Fruit fly (Drosophila melanogaster) S2 (cell line): ENCODE results near the gene kto.
A peak's percentile ranks its signal among the peaks of the same experiment; 100 is the strongest.

Source experiments
- CG8478 ChIP-seq: fragments of >200 bp; optimal IDR thresholded peaks from 2 replicates; lab custom pipeline; 2018
- CTCF ChIP-seq, 2 experiments: fragments of >200 bp; optimal IDR thresholded peaks; 2 replicates each; lab custom pipeline; 2018

kto gene

DNA sequence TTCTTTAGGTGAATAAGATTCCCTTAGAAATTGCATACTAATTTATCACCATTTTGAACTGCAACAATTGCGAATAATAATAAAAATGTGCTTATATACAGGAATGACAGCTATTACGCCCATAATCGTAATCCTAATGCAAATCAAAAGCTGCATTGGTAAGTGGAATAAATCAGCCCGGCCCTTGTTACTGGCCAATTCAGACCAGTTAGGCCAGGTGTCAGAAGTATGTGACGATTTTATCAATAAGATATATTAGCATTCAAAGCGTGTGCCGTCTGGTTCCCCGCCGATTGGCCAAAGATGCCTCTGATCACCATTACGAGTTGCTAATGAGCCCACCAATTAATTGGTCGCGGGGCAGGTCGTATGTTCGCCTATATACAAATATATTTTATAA, 23.9 kb upstream of the kto start:
- TF ChIP-seq CTCF (optimal IDR thresholded peaks at IDR 0.05; lab: Kevin White, UChicago) (no peak), CG8478 (no peak)

dm6 chr3L:19813075-19813903, 23.1 kb upstream of the kto start, which contains the start of gene Cyp305a1:
TSS of gene Cyp305a1 (minus strand) at chr3L:19813339.
- no peak for TF ChIP-seq CG8478
- no peak for TF ChIP-seq CTCF (optimal IDR thresholded peaks at IDR 0.05; lab: Kevin White, UChicago)

DNA sequence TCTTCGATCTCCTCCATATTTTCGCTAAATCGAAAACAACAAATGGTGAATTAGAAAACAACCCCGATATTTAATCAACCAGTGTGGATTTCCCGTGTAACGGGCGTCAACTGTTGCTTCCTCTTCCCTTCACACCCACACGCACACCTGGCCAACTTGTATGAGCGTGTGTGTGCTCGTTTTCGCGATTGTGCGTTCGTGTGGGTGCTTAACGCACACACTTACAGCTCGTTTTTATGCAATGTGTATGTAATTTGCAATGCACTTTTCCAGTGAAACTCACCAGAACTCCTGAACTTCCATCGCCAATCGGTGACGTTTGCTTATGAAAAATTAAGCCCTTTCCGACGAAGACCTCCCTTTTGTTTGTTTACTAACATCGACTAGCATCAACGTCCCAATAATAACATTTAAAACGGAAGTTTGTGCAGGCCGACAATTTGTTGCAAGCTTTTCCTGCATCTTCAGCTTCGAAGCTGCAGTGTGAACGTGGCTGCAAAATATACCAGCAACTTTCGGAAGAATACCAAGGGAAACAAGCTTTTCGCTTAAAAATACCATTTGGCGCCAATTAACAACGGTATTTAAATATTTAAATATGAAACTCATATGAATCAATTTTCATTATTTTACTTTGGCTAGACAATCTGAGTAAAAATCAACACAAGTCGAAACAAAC, 20.8 kb upstream of the kto start, which contains the start of gene cyc:
Gene cyc, minus strand, starts transcription at position 467 of the 679 bp plus-strand sequence.
- no peak for TF ChIP-seq CTCF (optimal IDR thresholded peaks at IDR 0.05; lab: Kevin White, UChicago)
- no peak for TF ChIP-seq CG8478

- TF ChIP-seq CG8478: no peak
- TF ChIP-seq CTCF (optimal IDR thresholded peaks at IDR 0.05; lab: Kevin White, UChicago): peak in 1 of 2 experiments; percentile 9
Measured at dm6 chr3L:19817807-19818531, 18.4 kb upstream of the kto start, which contains the start of the genes Fibp and Deaf1. TSS of gene Fibp (minus strand) at chr3L:19817967. TSS of gene Deaf1 (plus strand) at chr3L:19818174.

DNA sequence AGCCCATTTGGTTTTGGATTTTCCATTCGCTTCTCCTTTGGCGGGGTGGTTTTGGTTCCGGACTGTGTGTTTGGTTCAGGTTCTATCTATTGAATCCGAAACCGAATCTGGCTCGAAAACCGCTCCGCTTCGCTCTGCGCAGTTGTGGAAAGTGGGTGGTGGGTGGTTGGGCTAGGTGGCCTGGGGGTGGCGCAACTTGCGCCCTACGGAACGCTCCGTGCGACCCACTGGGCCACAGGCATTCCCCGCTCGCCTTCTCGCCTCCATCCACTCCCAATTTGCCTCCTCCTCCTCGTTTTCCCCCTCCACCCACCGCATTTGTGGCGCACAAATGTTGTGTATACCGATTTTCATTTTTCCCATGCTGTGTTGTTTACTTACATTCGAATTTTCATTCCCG, 17.7 kb upstream of the kto start:
- TF ChIP-seq CTCF (optimal IDR thresholded peaks at IDR 0.05; lab: Kevin White, UChicago) (no peak), CG8478 (no peak)

DNA sequence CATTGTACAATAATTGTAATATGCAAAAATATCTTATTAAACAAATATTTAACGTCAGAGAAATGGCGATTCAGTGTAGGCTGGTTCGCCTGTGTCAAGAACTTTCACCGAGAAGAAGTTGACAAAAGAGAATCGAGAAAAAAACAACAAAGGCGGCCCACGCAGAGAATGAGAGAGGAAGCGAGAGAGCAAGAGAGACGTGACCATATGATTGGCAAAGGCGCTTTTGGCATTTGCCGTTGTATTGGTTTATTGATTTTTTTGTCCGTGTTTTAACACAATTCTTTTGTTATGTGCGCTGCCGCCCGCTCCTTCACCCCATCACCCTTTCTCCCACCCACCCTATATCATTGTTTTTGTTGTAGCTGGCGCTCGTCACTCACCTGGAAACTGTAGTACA, 3.2 kb upstream of the kto start:
- TF ChIP-seq CTCF (optimal IDR thresholded peaks at IDR 0.05; lab: Kevin White, UChicago) (no peak), CG8478 (no peak)

DNA sequence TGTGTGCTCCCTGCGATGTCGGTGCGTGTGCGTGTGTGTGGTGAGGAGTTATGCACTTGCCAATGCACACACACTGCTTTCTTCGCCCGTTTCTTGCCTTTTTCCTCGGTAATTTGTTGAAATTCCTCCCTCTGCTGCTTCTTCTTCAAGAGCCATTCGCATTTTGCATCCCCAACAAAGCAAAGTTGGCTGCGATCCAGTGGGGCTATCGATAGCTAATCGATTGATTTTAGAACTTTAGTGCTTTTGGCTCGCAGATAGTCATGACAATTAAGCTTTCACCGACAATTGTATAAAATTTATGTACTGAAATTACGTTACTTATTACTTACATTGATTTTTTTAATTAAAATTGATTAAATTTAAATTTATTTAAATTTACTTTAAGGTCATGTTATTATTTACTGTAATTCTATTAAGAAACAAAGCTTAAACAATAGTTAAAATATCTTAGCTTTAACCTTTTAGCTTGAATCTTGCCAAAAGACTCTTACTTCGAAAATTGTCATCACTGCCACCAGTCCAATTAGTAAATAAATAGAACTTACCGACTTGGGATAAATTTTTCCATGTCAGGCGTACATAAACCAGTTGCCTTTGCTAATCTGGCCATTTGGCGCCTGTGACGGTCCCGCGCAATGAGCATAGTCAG, 2.1 kb upstream of the kto start, which contains the start of the genes trc and CG32221:
Gene trc, minus strand, starts transcription at position 162 of the 652 bp plus-strand sequence.
Gene CG32221, plus strand, starts transcription at position 528 of the 652 bp plus-strand sequence.
- TF ChIP-seq CG8478 (no peak), CTCF (optimal IDR thresholded peaks at IDR 0.05; lab: Kevin White, UChicago) (no peak)

dm6 chr3L:19844507-19844906, 8.1 kb downstream of the kto start:
- TF ChIP-seq CTCF (optimal IDR thresholded peaks at IDR 0.05; lab: Kevin White, UChicago) (no peak), CG8478 (no peak)

dm6 chr3L:19845047-19845906, 8.9 kb downstream of the kto start, which contains the start of gene Papss:
TSS of gene Papss (plus strand) at chr3L:19845293.
- no peak for TF ChIP-seq CTCF (optimal IDR thresholded peaks at IDR 0.05; lab: Kevin White, UChicago)
- TF ChIP-seq CG8478: no peak

dm6 chr3L:19845907-19846301, 9.5 kb downstream of the kto start:
- TF ChIP-seq CTCF (optimal IDR thresholded peaks at IDR 0.05; lab: Kevin White, UChicago): no peak

- TF ChIP-seq CTCF (optimal IDR thresholded peaks at IDR 0.05; lab: Kevin White, UChicago): no peak
- no peak for TF ChIP-seq CG8478
Measured at dm6 chr3L:19846960-19847359, 10.5 kb downstream of the kto start.

- TF ChIP-seq CTCF (optimal IDR thresholded peaks at IDR 0.05; lab: Kevin White, UChicago) (no peak), CG8478 (no peak)
Measured at dm6 chr3L:19848080-19848479, 11.7 kb downstream of the kto start.

dm6 chr3L:19857923-19858490, 21.6 kb downstream of the kto start:
- TF ChIP-seq CG8478: no peak
- no peak for TF ChIP-seq CTCF (optimal IDR thresholded peaks at IDR 0.05; lab: Kevin White, UChicago)
